Worm (Caenorhabditis elegans): ENCODE results near the gene F46B6.9.

The F46B6.9 gene

ce11 chrV:9786721-9787131 is 9.9 kb upstream of the F46B6.9 start, which contains the start of gene F46B6.6:
TSS of gene F46B6.6 (minus strand) at chrV:9786868.
- no peak for TF ChIP-seq lin-11 (tag; optimal IDR thresholded peaks at IDR 0.05)
- TF ChIP-seq zip-5 (tag; optimal IDR thresholded peaks at IDR 0.05) = no peak
- TF ChIP-seq elt-4 (tag; optimal IDR thresholded peaks at IDR 0.05) = no peak
- no peak for TF ChIP-seq mec-3 (tag; optimal IDR thresholded peaks at IDR 0.05; ENCODE audit: borderline replicate concordance)
- TF ChIP-seq tbx-2 (tag; optimal IDR thresholded peaks at IDR 0.05) = no peak
- TF ChIP-seq madf-2 (tag; optimal IDR thresholded peaks at IDR 0.05) = no peak
- no peak for TF ChIP-seq elt-2 (tag; optimal IDR thresholded peaks at IDR 0.05)

ce11 chrV:9789657-9790261 is 6.9 kb upstream of the F46B6.9 start, which contains the start of gene ztf-7:
TSS of gene ztf-7 (minus strand) at chrV:9789707.
- TF ChIP-seq hlh-15 (tag; optimal IDR thresholded peaks at IDR 0.05) (no peak), ref-2 (tag; optimal IDR thresholded peaks at IDR 0.05) (no peak), gmeb-2 (tag; optimal IDR thresholded peaks at IDR 0.05) (no peak), K02D7.2 (tag; optimal IDR thresholded peaks at IDR 0.05) (no peak), pat-9 (tag; optimal IDR thresholded peaks at IDR 0.05) (no peak), unc-86 (tag; optimal IDR thresholded peaks at IDR 0.05) (no peak), sdc-2 (tag; optimal IDR thresholded peaks at IDR 0.05) (no peak), unc-42 (tag; optimal IDR thresholded peaks at IDR 0.05) (no peak), unc-3 (GFP tag; conservative IDR thresholded peaks at IDR 0.05) (no peak), unc-3 (tag; optimal IDR thresholded peaks at IDR 0.05) (no peak), ttx-3 (tag; optimal IDR thresholded peaks at IDR 0.05) (no peak), zip-5 (tag; optimal IDR thresholded peaks at IDR 0.05) (no peak), ceh-31 (tag; optimal IDR thresholded peaks at IDR 0.05) (peak; percentile 80), sox-2 (GFP tag; IDR thresholded peaks at IDR 0.05) (no peak), dmd-4 (tag; optimal IDR thresholded peaks at IDR 0.05; ENCODE audit: borderline replicate concordance) (no peak), dve-1 (tag; optimal IDR thresholded peaks at IDR 0.05) (no peak), nfya-1 (tag; optimal IDR thresholded peaks at IDR 0.05) (peak; percentile 80), tbx-7 (tag; optimal IDR thresholded peaks at IDR 0.05) (no peak), rnt-1 (tag; optimal IDR thresholded peaks at IDR 0.05) (peak; percentile 65), nhr-232 (tag; optimal IDR thresholded peaks at IDR 0.05) (no peak), ets-4 (tag; optimal IDR thresholded peaks at IDR 0.05) (peak; percentile 35), ceh-48 (tag; optimal IDR thresholded peaks at IDR 0.05) (no peak), K09A11.1 (tag; optimal IDR thresholded peaks at IDR 0.05; ENCODE audit: insufficient read depth) (no peak), hlh-30 (tag; optimal IDR thresholded peaks at IDR 0.05; ENCODE audit: insufficient read depth) (peak; percentile 99), pha-4 (tag; optimal IDR thresholded peaks at IDR 0.05) (no peak), lin-11 (tag; optimal IDR thresholded peaks at IDR 0.05) (no peak), syd-9 (tag; optimal IDR thresholded peaks at IDR 0.05) (no peak), ceh-22 (tag; optimal IDR thresholded peaks at IDR 0.05) (no peak), pros-1 (tag; optimal IDR thresholded peaks at IDR 0.05) (no peak), ceh-2 (tag; optimal IDR thresholded peaks at IDR 0.05) (no peak), pag-3 (tag; optimal IDR thresholded peaks at IDR 0.05; ENCODE audit: borderline replicate concordance) (no peak), ama-1 (optimal IDR thresholded peaks at IDR 0.05) (no peak), nhr-11 (tag; optimal IDR thresholded peaks at IDR 0.05) (no peak), ceh-6 (GFP tag; optimal IDR thresholded peaks at IDR 0.05) (no peak), npax-4 (tag; optimal IDR thresholded peaks at IDR 0.05) (no peak), sox-4 (tag; optimal IDR thresholded peaks at IDR 0.05) (no peak), ceh-19 (GFP tag; optimal IDR thresholded peaks at IDR 0.05) (no peak), hlh-13 (GFP tag; optimal IDR thresholded peaks at IDR 0.05) (no peak), eyg-1 (tag; optimal IDR thresholded peaks at IDR 0.05) (no peak), unc-55 (GFP tag; optimal IDR thresholded peaks at IDR 0.05) (peak; percentile 74), C08G9.2 (tag; optimal IDR thresholded peaks at IDR 0.05) (no peak), ceh-18 (tag; optimal IDR thresholded peaks at IDR 0.05) (peak; percentile 89), ceh-9 (tag; optimal IDR thresholded peaks at IDR 0.05) (no peak), ceh-14 (tag; optimal IDR thresholded peaks at IDR 0.05) (no peak), pax-1 (tag; optimal IDR thresholded peaks at IDR 0.05) (no peak), ahr-1 (tag; optimal IDR thresholded peaks at IDR 0.05) (no peak)
